Worm (Caenorhabditis elegans) whole organism, midembryonic: ENCODE data around the gene F09C6.3.

Experiments used
- cog-1 ChIP-seq: sonication (generic microtip); optimal IDR thresholded peaks from 2 replicates; lab custom pipeline; 2016; ENCODE audit warnings: missing genetic modification characterization, missing compliant biosample characterization
- med-1 ChIP-seq: sonication (generic microtip); optimal IDR thresholded peaks from 2 replicates; lab custom pipeline; 2017; ENCODE audit warnings: missing genetic modification characterization, mild to moderate bottlenecking, missing compliant biosample characterization, antibody characterized with exemption, missing genetic modification reagents; ENCODE audit not compliant: insufficient read depth
- tab-1 ChIP-seq: fragments of 200-800 bp; sonication (Bioruptor generic); IDR thresholded peaks from 2 replicates; pipeline ENCODE4 v1.3.6; 2022; ENCODE audit warnings: missing genetic modification characterization, missing compliant biosample characterization
- ztf-29 ChIP-seq: fragments of 200-800 bp; sonication (Bioruptor generic); IDR thresholded peaks from 2 replicates; pipeline ENCODE4 v1.3.6; 2022; ENCODE audit warnings: missing genetic modification reagents, missing genetic modification characterization, missing compliant biosample characterization

DNA sequence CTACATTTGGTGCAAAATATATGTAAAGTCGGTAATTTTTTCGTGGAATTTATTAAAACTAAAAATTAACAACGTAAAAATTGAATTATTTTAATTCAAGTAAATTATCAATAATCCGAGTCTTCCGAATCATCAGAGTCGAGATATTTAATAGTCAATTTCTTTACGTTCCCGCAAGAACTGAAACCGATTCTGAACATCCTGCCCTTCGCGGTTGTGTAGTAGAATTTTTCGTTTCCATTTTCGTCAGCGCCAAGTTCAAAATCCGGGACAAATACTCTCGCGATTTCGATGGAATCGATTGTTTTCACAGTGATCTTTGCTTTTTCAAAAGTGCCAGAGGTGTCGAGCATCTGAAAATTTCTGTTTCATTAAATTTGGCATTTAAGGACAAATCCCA is 39.7 kb upstream of the F09C6.3 start:
- TF ChIP-seq med-1 (no peak), ztf-29 (GFP tag; lab: Robert Waterston, UW) (no peak), cog-1 (tag; lab: Kevin White, UChicago) (no peak), tab-1 (GFP tag; lab: Robert Waterston, UW) (no peak)
